Worm (Caenorhabditis elegans): ENCODE measurements around the gene K09G1.1.

- TF ChIP-seq mab-5 (tag; optimal IDR thresholded peaks at IDR 0.05) (no peak), nhr-237 (tag; optimal IDR thresholded peaks at IDR 0.05) (no peak), skn-1 (tag; optimal IDR thresholded peaks at IDR 0.05) (no peak), elt-3 (tag; optimal IDR thresholded peaks at IDR 0.05) (no peak), nhr-10 (tag; optimal IDR thresholded peaks at IDR 0.05) (no peak), ZK546.5 (tag; optimal IDR thresholded peaks at IDR 0.05) (no peak), nhr-25 (tag; optimal IDR thresholded peaks at IDR 0.05) (no peak), unc-62 (GFP tag; optimal IDR thresholded peaks at IDR 0.05) (no peak), mdl-1 (tag; optimal IDR thresholded peaks at IDR 0.05) (no peak), lin-13 (GFP tag; optimal IDR thresholded peaks at IDR 0.05) (no peak), nhr-77 (tag; optimal IDR thresholded peaks at IDR 0.05) (no peak), ztf-11 (tag; optimal IDR thresholded peaks at IDR 0.05) (no peak)
Observed at ce11 chrV:9618919-9619318, 35.6 kb downstream of the K09G1.1 start, which contains the start of gene idpc-7.

Measured in whole organism, L2 larva.